Worm (Caenorhabditis elegans) whole organism, L3 larva: ENCODE data around the gene nspd-5.

Source experiments
- R02D3.7 ChIP-seq: fragments of 150-350 bp; optimal IDR thresholded peaks from 2 replicates; lab custom pipeline; 2014; ENCODE audit warnings: missing biosample characterization, missing genetic modification characterization
- ceh-28 ChIP-seq: fragments of 150-350 bp; optimal IDR thresholded peaks from 2 replicates; lab custom pipeline; 2014; ENCODE audit warnings: missing biosample characterization, missing genetic modification reagents, missing genetic modification characterization
- egl-27 ChIP-seq: sonication (generic microtip); optimal IDR thresholded peaks from 4 replicates; lab custom pipeline; 2017; ENCODE audit warnings: missing biosample characterization, missing genetic modification reagents, missing genetic modification characterization
- nhr-77 ChIP-seq: fragments of 150-350 bp; optimal IDR thresholded peaks from 2 replicates; lab custom pipeline; 2014; ENCODE audit warnings: missing biosample characterization, missing genetic modification characterization
- skn-1 ChIP-seq: fragments of 150-350 bp; optimal IDR thresholded peaks from 2 replicates; lab custom pipeline; 2014; ENCODE audit warnings: missing biosample characterization, missing genetic modification characterization
- tbx-2 ChIP-seq: sonication (generic microtip); optimal IDR thresholded peaks from 2 replicates; lab custom pipeline; 2016; ENCODE audit warnings: mild to moderate bottlenecking, missing genetic modification characterization, missing compliant biosample characterization
- zag-1 ChIP-seq: fragments of 150-350 bp; optimal IDR thresholded peaks from 2 replicates; lab custom pipeline; 2014; ENCODE audit warnings: missing biosample characterization, missing genetic modification characterization

nspd-5 gene

DNA sequence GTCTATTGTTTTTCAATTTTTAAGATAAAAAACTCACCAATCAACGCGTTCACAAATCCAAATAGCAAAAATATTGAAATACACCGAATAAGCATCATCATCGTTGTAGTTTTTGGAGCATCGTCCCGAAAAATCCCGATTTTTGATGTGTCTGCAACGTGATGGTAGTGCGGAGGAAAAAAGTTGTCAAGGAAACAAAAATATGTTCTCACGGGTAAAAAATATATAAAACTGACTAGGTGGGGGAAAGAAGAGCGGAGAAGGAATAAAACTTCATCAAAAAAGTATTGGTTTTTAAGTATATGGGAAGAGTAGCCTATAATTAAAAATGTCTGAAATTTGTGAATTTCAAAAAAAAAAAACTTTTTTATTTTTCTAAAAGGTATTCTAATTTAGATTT, 48.2 kb downstream of the nspd-5 start, which contains the start of gene rig-6:
Gene rig-6, minus strand, starts transcription at position 101 of the 400 bp plus-strand sequence.
- no peak for TF ChIP-seq zag-1 (tag; lab: Kevin White, UChicago)
- TF ChIP-seq egl-27 (tag; lab: Kevin White, UChicago), result no peak
- TF ChIP-seq skn-1, result no peak
- TF ChIP-seq ceh-28 (tag; lab: Kevin White, UChicago), result no peak
- TF ChIP-seq tbx-2 (tag; lab: Kevin White, UChicago), result no peak
- no peak for TF ChIP-seq R02D3.7 (tag; lab: Kevin White, UChicago)
- no peak for TF ChIP-seq nhr-77 (tag; lab: Kevin White, UChicago)
- TF ChIP-seq, all 47 proteins: peak for 0
